Worm (Caenorhabditis elegans) whole organism, young adult: ENCODE data around the gene str-180.
A peak's percentile ranks its signal among the peaks of the same experiment; 100 is the strongest.

ENCODE experiments used
- C17E4.6 ChIP-seq: fragments of 200-800 bp; sonication (Bioruptor generic); IDR thresholded peaks from 2 replicates; pipeline ENCODE4 v1.3.6; 2022; ENCODE audit warnings: missing genetic modification reagents, missing genetic modification characterization, missing compliant biosample characterization
- F10E7.11 ChIP-seq: sonication (generic microtip); optimal IDR thresholded peaks from 2 replicates; lab custom pipeline; 2017; ENCODE audit warnings: mild to moderate bottlenecking, missing genetic modification characterization, moderate library complexity, missing compliant biosample characterization
- F22D6.2 ChIP-seq: sonication (generic microtip); optimal IDR thresholded peaks from 2 replicates; lab custom pipeline; 2016; ENCODE audit warnings: mild to moderate bottlenecking, missing genetic modification characterization, missing compliant biosample characterization
- F23B12.7 ChIP-seq: sonication (generic microtip); optimal IDR thresholded peaks from 2 replicates; lab custom pipeline; 2017; ENCODE audit warnings: missing genetic modification characterization, mild to moderate bottlenecking, missing compliant biosample characterization, antibody characterized with exemption, moderate library complexity; ENCODE audit not compliant: insufficient read depth
- F33H1.4 ChIP-seq: fragments of 200-800 bp; sonication (Bioruptor generic); IDR thresholded peaks from 2 replicates; pipeline ENCODE4 v1.3.6; 2022; ENCODE audit warnings: missing genetic modification reagents, missing genetic modification characterization, missing compliant biosample characterization
- F37B4.10 ChIP-seq: fragments of 200-800 bp; sonication (Bioruptor generic); IDR thresholded peaks from 2 replicates; pipeline ENCODE4 v1.3.6; 2022; ENCODE audit warnings: missing genetic modification characterization, missing compliant biosample characterization
- F39B2.1 ChIP-seq: fragments of 200-800 bp; sonication (Bioruptor generic); IDR thresholded peaks from 2 replicates; pipeline ENCODE4 v1.3.6; 2022; ENCODE audit warnings: missing genetic modification reagents, missing genetic modification characterization, missing compliant biosample characterization
- F49E8.2 ChIP-seq: sonication (generic microtip); optimal IDR thresholded peaks from 3 replicates; lab custom pipeline; 2017; ENCODE audit warnings: missing genetic modification characterization, mild to moderate bottlenecking, missing compliant biosample characterization, antibody characterized with exemption, moderate library complexity; ENCODE audit not compliant: insufficient read depth
- K12H6.12 ChIP-seq: fragments of 200-800 bp; sonication (Bioruptor generic); optimal IDR thresholded peaks from 2 replicates; lab custom pipeline; 2018; ENCODE audit warnings: mild to moderate bottlenecking, missing genetic modification characterization, missing compliant biosample characterization
- T26A5.8 ChIP-seq: sonication (generic microtip); optimal IDR thresholded peaks from 2 replicates; lab custom pipeline; 2016; ENCODE audit warnings: missing genetic modification characterization, missing compliant biosample characterization
- Y67H2A.10 ChIP-seq: fragments of 200-800 bp; sonication (Bioruptor generic); conservative IDR thresholded peaks from 2 replicates; pipeline ENCODE4 v1.3.6; 2022; ENCODE audit warnings: missing genetic modification reagents, missing genetic modification characterization, missing compliant biosample characterization
- Y79H2A.3 ChIP-seq: fragments of 200-800 bp; sonication (Bioruptor generic); conservative IDR thresholded peaks from 2 replicates; pipeline ENCODE4 v1.3.6; 2022; ENCODE audit warnings: missing genetic modification reagents, missing genetic modification characterization, missing compliant biosample characterization
- akir-1 ChIP-seq: fragments of 200-800 bp; sonication (Bioruptor generic); optimal IDR thresholded peaks from 2 replicates; lab custom pipeline; 2018; ENCODE audit warnings: mild to moderate bottlenecking, missing genetic modification characterization, moderate library complexity, missing compliant biosample characterization
- ama-1 ChIP-seq, 3 experiments: fragments of 150-350 bp in 1 of 3; sonication (generic microtip) in 2 of 3; optimal IDR thresholded peaks; 2 replicates each; lab custom pipeline; 2014 to 2018; ENCODE audit warnings: missing biosample characterization in 2 of 3, missing genetic modification characterization in 2 of 3, missing genetic modification reagents in 2 of 3
- aptf-3 ChIP-seq: fragments of 200-800 bp; sonication (Bioruptor generic); IDR thresholded peaks from 2 replicates; pipeline ENCODE4 v1.3.6; 2022; ENCODE audit warnings: missing genetic modification characterization, missing compliant biosample characterization
- cebp-2 ChIP-seq: fragments of 200-800 bp; sonication (Bioruptor generic); IDR thresholded peaks from 2 replicates; pipeline ENCODE4 v1.3.6; 2022; ENCODE audit warnings: missing genetic modification characterization, missing compliant biosample characterization
- ceh-40 ChIP-seq: fragments of 200-800 bp; sonication (Bioruptor generic); IDR thresholded peaks from 2 replicates; pipeline ENCODE4 v1.3.6; 2022; ENCODE audit warnings: missing genetic modification characterization, missing compliant biosample characterization
- die-1 ChIP-seq: sonication (generic microtip); optimal IDR thresholded peaks from 2 replicates; lab custom pipeline; 2016; ENCODE audit warnings: missing genotype, mild to moderate bottlenecking, missing genetic modification characterization, missing compliant biosample characterization
- egl-44 ChIP-seq: fragments of 200-800 bp; sonication (Bioruptor generic); IDR thresholded peaks from 2 replicates; pipeline ENCODE4 v1.3.6; 2022; ENCODE audit warnings: missing genetic modification reagents, missing genetic modification characterization, missing compliant biosample characterization
- gei-17 ChIP-seq: fragments of 200-800 bp; sonication (Bioruptor generic); optimal IDR thresholded peaks from 2 replicates; lab custom pipeline; 2018; ENCODE audit warnings: mild to moderate bottlenecking, missing genetic modification characterization, missing compliant biosample characterization
- hmg-1.2 ChIP-seq: fragments of 200-800 bp; sonication (Bioruptor generic); IDR thresholded peaks from 2 replicates; pipeline ENCODE4 v1.3.6; 2022; ENCODE audit warnings: missing genetic modification reagents, missing genetic modification characterization, missing compliant biosample characterization
- lin-26 ChIP-seq: fragments of 200-800 bp; sonication (Bioruptor generic); IDR thresholded peaks from 2 replicates; pipeline ENCODE4 v1.3.6; 2022; ENCODE audit warnings: missing genetic modification reagents, missing genetic modification characterization, missing compliant biosample characterization
- lin-54 ChIP-seq: fragments of 200-800 bp; sonication (Bioruptor generic); optimal IDR thresholded peaks from 2 replicates; lab custom pipeline; 2018; ENCODE audit warnings: mild to moderate bottlenecking, missing genetic modification characterization, missing compliant biosample characterization
- lsy-27 ChIP-seq: sonication (generic microtip); optimal IDR thresholded peaks from 2 replicates; lab custom pipeline; 2017; ENCODE audit warnings: missing genetic modification characterization, mild to moderate bottlenecking, missing compliant biosample characterization, antibody characterized with exemption, missing genotype, borderline replicate concordance; ENCODE audit not compliant: insufficient read depth
- mcd-1 ChIP-seq: fragments of 200-800 bp; sonication (Bioruptor generic); IDR thresholded peaks from 2 replicates; pipeline ENCODE4 v1.3.6; 2022; ENCODE audit warnings: missing genetic modification reagents, missing genetic modification characterization, missing compliant biosample characterization
- mel-28 ChIP-seq: sonication (generic microtip); optimal IDR thresholded peaks from 2 replicates; lab custom pipeline; 2016; ENCODE audit warnings: borderline replicate concordance, mild to moderate bottlenecking, missing genetic modification characterization, missing compliant biosample characterization
- nhr-27 ChIP-seq: fragments of 200-800 bp; sonication (Bioruptor generic); optimal IDR thresholded peaks from 2 replicates; lab custom pipeline; 2018; ENCODE audit warnings: mild to moderate bottlenecking, missing genetic modification characterization, moderate library complexity, missing compliant biosample characterization
- nhr-80 ChIP-seq: sonication (generic microtip); optimal IDR thresholded peaks from 2 replicates; lab custom pipeline; 2016; ENCODE audit warnings: missing genetic modification characterization, missing compliant biosample characterization
- sdz-38 ChIP-seq: sonication (generic microtip); optimal IDR thresholded peaks from 2 replicates; lab custom pipeline; 2016; ENCODE audit warnings: missing genotype, missing genetic modification characterization, missing compliant biosample characterization
- sea-2 ChIP-seq: fragments of 200-800 bp; sonication (Bioruptor generic); IDR thresholded peaks from 2 replicates; pipeline ENCODE4 v1.3.6; 2022; ENCODE audit warnings: missing genetic modification characterization, missing compliant biosample characterization
- snpc-1.1 ChIP-seq: sonication (generic microtip); optimal IDR thresholded peaks from 2 replicates; lab custom pipeline; 2017; ENCODE audit warnings: missing genetic modification characterization, mild to moderate bottlenecking, missing compliant biosample characterization, antibody characterized with exemption, moderate library complexity, missing genotype, missing genetic modification reagents; ENCODE audit not compliant: insufficient read depth
- somi-1 ChIP-seq: fragments of 200-800 bp; sonication (Bioruptor generic); optimal IDR thresholded peaks from 2 replicates; lab custom pipeline; 2018; ENCODE audit warnings: mild to moderate bottlenecking, missing genetic modification characterization, missing compliant biosample characterization
- tbx-9 ChIP-seq: sonication (generic microtip); optimal IDR thresholded peaks from 2 replicates; lab custom pipeline; 2016; ENCODE audit warnings: borderline replicate concordance, missing genetic modification characterization, inconsistent platforms, missing compliant biosample characterization
- tlf-1 ChIP-seq: fragments of 200-800 bp; sonication (Bioruptor generic); optimal IDR thresholded peaks from 2 replicates; lab custom pipeline; 2018; ENCODE audit warnings: mild to moderate bottlenecking, missing genetic modification characterization, missing compliant biosample characterization
- xnd-1 ChIP-seq: sonication (generic microtip); optimal IDR thresholded peaks from 2 replicates; lab custom pipeline; 2016; ENCODE audit warnings: missing genotype, missing genetic modification reagents, missing genetic modification characterization, missing compliant biosample characterization
- ztf-22 ChIP-seq: fragments of 200-800 bp; sonication (Bioruptor generic); optimal IDR thresholded peaks from 2 replicates; lab custom pipeline; 2018; ENCODE audit warnings: mild to moderate bottlenecking, missing genetic modification characterization, moderate library complexity, missing compliant biosample characterization
- ztf-25 ChIP-seq: fragments of 200-800 bp; sonication (Bioruptor generic); IDR thresholded peaks from 2 replicates; pipeline ENCODE4 v1.3.6; 2022; ENCODE audit warnings: missing genetic modification reagents, missing genetic modification characterization, missing compliant biosample characterization
- ztf-26 ChIP-seq: sonication (generic microtip); optimal IDR thresholded peaks from 2 replicates; lab custom pipeline; 2017; ENCODE audit warnings: missing genetic modification characterization, missing compliant biosample characterization

str-180 gene

ce11 chrV:6691813-6692351 lies 23.2 kb upstream of the str-180 start, which contains the start of gene mtl-1:
Gene mtl-1, minus strand, starts transcription at chrV:6691863.
- TF ChIP-seq nhr-80 (tag; lab: Kevin White, UChicago) (peak; percentile 24), ceh-40 (GFP tag; lab: Robert Waterston, UW) (no peak)

- TF ChIP-seq tlf-1 (GFP tag; lab: Kevin White, UChicago) (no peak), ztf-26 (tag; lab: Kevin White, UChicago) (no peak), aptf-3 (GFP tag; lab: Robert Waterston, UW) (no peak), F22D6.2 (tag; lab: Kevin White, UChicago) (no peak), lsy-27 (tag; lab: Kevin White, UChicago) (no peak), egl-44 (GFP tag; lab: Robert Waterston, UW) (no peak), nhr-27 (no peak), T26A5.8 (tag; lab: Kevin White, UChicago) (no peak), gei-17 (GFP tag; lab: Kevin White, UChicago) (no peak), F39B2.1 (GFP tag; lab: Robert Waterston, UW) (no peak), tbx-9 (no peak), F33H1.4 (GFP tag; lab: Robert Waterston, UW) (no peak), lin-54 (no peak), xnd-1 (tag; lab: Kevin White, UChicago) (no peak)
- TF ChIP-seq, all 124 proteins: peak for 0
Observed at ce11 chrV:6690075-6690474, 21.4 kb upstream of the str-180 start.

ce11 chrV:6688392-6688791 lies 19.8 kb upstream of the str-180 start, which contains the start of gene K11G9.5:
Gene K11G9.5, minus strand, starts transcription at chrV:6688492.
- TF ChIP-seq K12H6.12 (no peak), sdz-38 (no peak), ztf-22 (GFP tag; lab: Kevin White, UChicago) (no peak), somi-1 (GFP tag; lab: Kevin White, UChicago) (no peak), F49E8.2 (tag; lab: Kevin White, UChicago) (no peak), mcd-1 (GFP tag; lab: Robert Waterston, UW) (no peak), sea-2 (GFP tag; lab: Robert Waterston, UW) (no peak), snpc-1.1 (tag; lab: Kevin White, UChicago) (no peak), ceh-40 (GFP tag; lab: Robert Waterston, UW) (no peak), cebp-2 (GFP tag; lab: Robert Waterston, UW) (no peak), F10E7.11 (no peak), Y67H2A.10 (GFP tag; lab: Robert Waterston, UW) (no peak), die-1 (tag; lab: Kevin White, UChicago) (no peak), tbx-9 (no peak), gei-17 (GFP tag; lab: Kevin White, UChicago) (no peak), Y79H2A.3 (GFP tag; lab: Robert Waterston, UW) (no peak)

- TF ChIP-seq lin-26 (GFP tag; lab: Robert Waterston, UW): no peak
- TF ChIP-seq C17E4.6 (GFP tag; lab: Robert Waterston, UW): no peak
- no peak for TF ChIP-seq ztf-25 (GFP tag; lab: Robert Waterston, UW)
- no peak for TF ChIP-seq ama-1 (optimal IDR thresholded peaks at IDR 0.05; lab: Kevin White, UChicago)
- TF ChIP-seq ama-1 (GFP tag; optimal IDR thresholded peaks at IDR 0.05; lab: Kevin White, UChicago): no peak
- no peak for TF ChIP-seq hmg-1.2 (GFP tag; lab: Robert Waterston, UW)
- no peak for TF ChIP-seq ceh-40 (GFP tag; lab: Robert Waterston, UW)
- TF ChIP-seq mcd-1 (GFP tag; lab: Robert Waterston, UW): no peak
- no peak for TF ChIP-seq Y67H2A.10 (GFP tag; lab: Robert Waterston, UW)
- no peak for TF ChIP-seq mel-28
- TF ChIP-seq F37B4.10 (GFP tag; lab: Robert Waterston, UW): no peak
- TF ChIP-seq akir-1 (GFP tag; lab: Kevin White, UChicago): no peak
- TF ChIP-seq F23B12.7 (tag; lab: Kevin White, UChicago): no peak
Observed at ce11 chrV:6685963-6686362, 17.3 kb upstream of the str-180 start.
